Worm (Caenorhabditis elegans): Measurements from ENCODE around the gene mak-1.

Gene mak-1

DNA sequence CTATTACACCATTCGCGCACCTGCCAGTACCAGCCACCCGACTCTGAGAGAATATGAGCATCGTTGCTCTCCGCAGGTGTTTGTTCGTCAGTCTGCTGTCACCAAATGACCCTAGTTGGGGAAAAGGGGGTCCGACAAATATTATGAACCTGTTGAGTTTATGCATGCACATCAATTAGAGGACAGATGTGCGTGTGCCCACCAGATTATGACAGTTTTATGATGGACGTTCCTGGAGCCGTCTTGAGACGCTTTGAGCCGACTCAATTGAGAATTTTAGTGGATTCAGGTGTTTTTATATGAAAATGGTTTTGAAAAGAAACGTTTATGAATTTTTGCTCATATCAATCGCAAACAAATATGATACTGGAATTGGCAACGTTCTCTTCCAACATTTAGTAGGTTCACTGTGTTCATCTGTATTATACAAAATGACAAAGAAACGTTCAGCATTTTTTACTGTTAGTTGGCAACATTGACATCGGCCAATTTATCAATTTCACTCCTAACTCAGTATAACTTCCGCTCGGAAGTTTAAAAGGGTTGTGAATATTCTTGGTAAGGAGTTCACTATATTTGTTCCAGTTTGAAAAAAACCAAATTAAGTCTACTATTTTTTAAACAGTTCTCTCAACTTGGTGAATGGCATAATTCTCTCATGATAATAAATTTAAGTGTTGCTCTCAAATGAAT lies 3.5 kb downstream of the mak-1 start (continued):
- TF ChIP-seq mcd-1 (GFP tag; IDR thresholded peaks at IDR 0.05) (peak; percentile 35; the same call in 1 of the 2 replicates), ets-4 (GFP tag; optimal IDR thresholded peaks at IDR 0.05) (no peak), nfya-1 (tag; optimal IDR thresholded peaks at IDR 0.05; ENCODE audit: borderline replicate concordance, insufficient read depth) (no peak), let-607 (tag; optimal IDR thresholded peaks at IDR 0.05) (peak; percentile 39 to 41), ztf-28 (GFP tag; IDR thresholded peaks at IDR 0.05) (no peak), F57A8.1 (GFP tag; optimal IDR thresholded peaks at IDR 0.05) (no peak), hmg-20 (GFP tag; IDR thresholded peaks at IDR 0.05) (peak; percentile 36; the same call in 1 of the 2 replicates), ekl-4 (GFP tag; IDR thresholded peaks at IDR 0.05) (no peak; the same call in 1 of the 2 replicates), snpc-1.1 (tag; optimal IDR thresholded peaks at IDR 0.05; ENCODE audit: insufficient read depth) (no peak), bed-1 (GFP tag; IDR thresholded peaks at IDR 0.05) (no peak), B0336.3 (GFP tag; IDR thresholded peaks at IDR 0.05) (peak; percentile 88), lin-40 (tag; optimal IDR thresholded peaks at IDR 0.05) (peak; percentile 68), ztf-6 (GFP tag; IDR thresholded peaks at IDR 0.05) (no peak), ztf-22 (GFP tag; optimal IDR thresholded peaks at IDR 0.05) (peak; percentile 62), nhr-179 (tag; optimal IDR thresholded peaks at IDR 0.05) (no peak), hlh-12 (tag; optimal IDR thresholded peaks at IDR 0.05) (no peak), mxl-1 (tag; optimal IDR thresholded peaks at IDR 0.05) (peak; percentile 63), zim-3 (tag; optimal IDR thresholded peaks at IDR 0.05) (no peak), pha-4 (tag; optimal IDR thresholded peaks at IDR 0.05) (no peak), B0035.1 (tag; optimal IDR thresholded peaks at IDR 0.05) (peak; percentile 62), cebp-1 (GFP tag; IDR thresholded peaks at IDR 0.05) (peak; percentile 51; the same call in 1 of the 2 replicates), cebp-1 (tag; optimal IDR thresholded peaks at IDR 0.05) (peak; percentile 86), F55B11.4 (tag; optimal IDR thresholded peaks at IDR 0.05; ENCODE audit: borderline replicate concordance, insufficient read depth) (no peak), sea-2 (GFP tag; IDR thresholded peaks at IDR 0.05) (no peak), F10E7.11 (tag; optimal IDR thresholded peaks at IDR 0.05) (no peak), F37B4.10 (GFP tag; IDR thresholded peaks at IDR 0.05) (0 out of 2 replicates have a peak, but pooled peaks have one; percentile 80), Y95B8A.8 (GFP tag; IDR thresholded peaks at IDR 0.05) (peak; percentile 82; the same call in 1 of the 2 replicates), egl-44 (GFP tag; IDR thresholded peaks at IDR 0.05) (0 out of 2 replicates have a peak, but pooled peaks have one; percentile 10), let-526 (GFP tag; IDR thresholded peaks at IDR 0.05) (peak; percentile 51)

ce11 chrII:8747939-8748352 lies 4.1 kb downstream of the mak-1 start:
- no peak for TF ChIP-seq aptf-3 (GFP tag; IDR thresholded peaks at IDR 0.05)
- TF ChIP-seq egl-18 (GFP tag; IDR thresholded peaks at IDR 0.05), result no peak
- peak; percentile 10; the same call in 1 of the 2 replicates for TF ChIP-seq dox-1 (GFP tag; IDR thresholded peaks at IDR 0.05)
- no peak for TF ChIP-seq egrh-3 (GFP tag; IDR thresholded peaks at IDR 0.05)
- peak; percentile 49 for TF ChIP-seq ZK185.1 (tag; optimal IDR thresholded peaks at IDR 0.05; ENCODE audit: poor library complexity, severe bottlenecking)
- TF ChIP-seq ceh-79 (tag; optimal IDR thresholded peaks at IDR 0.05), result no peak
- TF ChIP-seq ekl-4 (GFP tag; IDR thresholded peaks at IDR 0.05), result no peak
- TF ChIP-seq zfh-2 (GFP tag; conservative IDR thresholded peaks at IDR 0.05), result peak; percentile 73
- no peak for TF ChIP-seq snpc-3.4 (tag; optimal IDR thresholded peaks at IDR 0.05)
- no peak for TF ChIP-seq C17E4.6 (GFP tag; IDR thresholded peaks at IDR 0.05)
- peak; percentile 50; the same call in 1 of the 2 replicates for TF ChIP-seq cebp-1 (GFP tag; IDR thresholded peaks at IDR 0.05)
- peak; percentile 27 for TF ChIP-seq cebp-1 (tag; optimal IDR thresholded peaks at IDR 0.05)
- no peak for TF ChIP-seq nfyb-1 (GFP tag; IDR thresholded peaks at IDR 0.05)
- no peak for TF ChIP-seq ama-1 (optimal IDR thresholded peaks at IDR 0.05)
- peak in 1 of 2 experiments; percentile 22 for TF ChIP-seq ama-1 (GFP tag; optimal IDR thresholded peaks at IDR 0.05)
- peak; percentile 4 for TF ChIP-seq F52B5.7 (tag; optimal IDR thresholded peaks at IDR 0.05)
- 0 out of 2 replicates have a peak, but pooled peaks have one; percentile 25 for TF ChIP-seq ztf-28 (GFP tag; IDR thresholded peaks at IDR 0.05)
- TF ChIP-seq ceh-27 (GFP tag; optimal IDR thresholded peaks at IDR 0.05), result no peak
- no peak for TF ChIP-seq zim-3 (tag; optimal IDR thresholded peaks at IDR 0.05)
- TF ChIP-seq efl-1 (GFP tag; optimal IDR thresholded peaks at IDR 0.05), result no peak
- TF ChIP-seq lin-54 (GFP tag; optimal IDR thresholded peaks at IDR 0.05), result no peak
- TF ChIP-seq egl-44 (GFP tag; IDR thresholded peaks at IDR 0.05), result no peak; the same call in 1 of the 2 replicates
- TF ChIP-seq hrde-1 (tag; optimal IDR thresholded peaks at IDR 0.05; ENCODE audit: borderline replicate concordance), result no peak
